Fruit fly (Drosophila melanogaster) whole organism, embryonic: ENCODE measurements around the gene ScpX.

Source experiments
- ATbp ChIP-seq: fragments of 200-800 bp; sonication (Bioruptor generic); optimal IDR thresholded peaks from 2 replicates; lab custom pipeline; 2017; ENCODE audit warnings: missing biosample characterization, mild to moderate bottlenecking, missing genetic modification characterization, missing genetic modification reagents
- CG10959 ChIP-seq: fragments of 200-800 bp; sonication (Bioruptor generic); IDR thresholded peaks from 2 replicates; pipeline ENCODE4 v1.3.6; 2022; ENCODE audit warnings: missing biosample characterization, missing genetic modification characterization
- CG12744 ChIP-seq: fragments of 200-800 bp; sonication (Bioruptor generic); optimal IDR thresholded peaks from 2 replicates; lab custom pipeline; 2016; ENCODE audit warnings: missing biosample characterization, missing genetic modification characterization
- CG4404 ChIP-seq: fragments of 200-800 bp; sonication (Bioruptor generic); IDR thresholded peaks from 2 replicates; pipeline ENCODE4 v1.3.6; 2022; ENCODE audit warnings: missing biosample characterization, missing genetic modification characterization
- CG8388 ChIP-seq: fragments of 200-800 bp; sonication (Bioruptor generic); optimal IDR thresholded peaks from 2 replicates; lab custom pipeline; 2019; ENCODE audit warnings: missing biosample characterization, mild to moderate bottlenecking, missing genetic modification characterization, moderate library complexity
- MTF-1 ChIP-seq: fragments of 200-800 bp; sonication (Bioruptor generic); optimal IDR thresholded peaks from 2 replicates; lab custom pipeline; 2018; ENCODE audit warnings: missing biosample characterization, mild to moderate bottlenecking, missing genetic modification characterization, borderline replicate concordance
- NC2α ChIP-seq: fragments of 200-800 bp; sonication (Bioruptor generic); optimal IDR thresholded peaks from 2 replicates; lab custom pipeline; 2016; ENCODE audit warnings: missing biosample characterization, missing genetic modification characterization
- onecut ChIP-seq: fragments of 200-800 bp; sonication (Bioruptor generic); IDR thresholded peaks from 2 replicates; pipeline ENCODE4 v1.3.6; 2022; ENCODE audit warnings: missing biosample characterization, missing genetic modification characterization
- ttk ChIP-seq: fragments of 200-800 bp; sonication (Bioruptor generic); IDR thresholded peaks from 2 replicates; pipeline ENCODE4 v2.1.2; 2022; ENCODE audit warnings: missing biosample characterization, missing genetic modification characterization

DNA sequence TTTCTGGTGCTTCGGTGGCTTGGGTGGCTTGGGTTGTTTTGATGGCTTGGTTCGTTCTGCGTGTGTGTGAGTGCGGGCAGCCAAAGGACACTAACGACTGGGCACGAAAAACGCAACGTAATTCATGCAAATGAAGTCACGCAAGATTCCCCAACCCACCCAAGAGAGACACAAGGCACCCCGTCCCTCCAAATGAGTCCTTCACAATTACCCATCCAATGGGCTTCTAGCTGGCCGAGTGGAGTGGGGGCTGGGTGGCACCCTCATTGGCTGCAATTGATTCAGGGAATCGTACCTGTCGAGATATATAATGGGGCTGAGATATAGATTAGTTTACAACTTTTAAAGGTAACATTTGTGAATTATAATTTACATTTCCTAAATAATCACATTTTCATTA, 37.8 kb upstream of the ScpX start:
- no peak for TF ChIP-seq CG4404 (GFP tag; lab: Robert Waterston, UW)
- TF ChIP-seq ATbp (GFP tag; lab: Kevin White, UChicago), result no peak
- TF ChIP-seq NC2α (GFP tag; lab: Kevin White, UChicago), result no peak
- no peak for TF ChIP-seq CG12744
- no peak for TF ChIP-seq CG10959 (GFP tag; lab: Robert Waterston, UW)
- TF ChIP-seq MTF-1 (GFP tag; lab: Kevin White, UChicago), result no peak
- TF ChIP-seq ttk (GFP tag; lab: Robert Waterston, UW), result no peak
- TF ChIP-seq CG8388 (GFP tag; lab: Kevin White, UChicago), result no peak
- TF ChIP-seq onecut (GFP tag; lab: Robert Waterston, UW), result no peak
